Worm (Caenorhabditis elegans) whole organism, midembryonic: ENCODE results near the gene clp-1.

Experiments used
- T22C8.4 ChIP-seq: fragments of 200-800 bp; sonication (Bioruptor generic); IDR thresholded peaks from 2 replicates; pipeline ENCODE4 v1.3.6; 2022; ENCODE audit warnings: missing genetic modification characterization, missing compliant biosample characterization
- flt-1 ChIP-seq: fragments of 200-800 bp; sonication (Bioruptor generic); IDR thresholded peaks from 2 replicates; pipeline ENCODE4 v1.3.6; 2022; ENCODE audit warnings: missing genetic modification characterization, missing compliant biosample characterization
- tab-1 ChIP-seq: fragments of 200-800 bp; sonication (Bioruptor generic); IDR thresholded peaks from 2 replicates; pipeline ENCODE4 v1.3.6; 2022; ENCODE audit warnings: missing genetic modification characterization, missing compliant biosample characterization
- ztf-29 ChIP-seq: fragments of 200-800 bp; sonication (Bioruptor generic); IDR thresholded peaks from 2 replicates; pipeline ENCODE4 v1.3.6; 2022; ENCODE audit warnings: missing genetic modification reagents, missing genetic modification characterization, missing compliant biosample characterization

DNA sequence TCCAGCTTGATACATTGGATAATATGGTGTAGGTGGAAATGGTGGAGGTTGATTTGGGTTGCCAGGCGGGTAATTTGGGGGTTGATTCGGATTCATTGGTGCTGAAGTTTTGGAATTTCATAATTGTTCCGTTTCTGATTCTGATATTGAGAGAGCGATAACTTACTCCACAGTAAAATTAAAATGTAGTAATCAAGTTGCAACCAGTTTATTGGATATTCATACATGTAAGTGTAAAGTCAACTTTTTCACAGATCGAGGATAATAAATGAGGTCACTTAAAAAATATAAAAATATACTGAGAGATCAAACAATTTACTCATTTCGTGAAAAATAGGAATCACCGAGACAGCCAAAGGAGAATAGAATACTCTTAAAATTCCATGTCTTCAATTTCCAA lies 48.2 kb downstream of the clp-1 start, which contains the start of gene mdt-30:
- TF ChIP-seq tab-1 (GFP tag; lab: Robert Waterston, UW), result no peak
- no peak for TF ChIP-seq ztf-29 (GFP tag; lab: Robert Waterston, UW)
- no peak for TF ChIP-seq flt-1 (GFP tag; lab: Robert Waterston, UW)
- no peak for TF ChIP-seq T22C8.4 (GFP tag; lab: Robert Waterston, UW)
